Worm (Caenorhabditis elegans): ENCODE measurements around the gene F58G1.7.

ce11 chrII:12965138-12965537 is 17.1 kb upstream of the F58G1.7 start:
- TF ChIP-seq snpc-1.1 (tag; optimal IDR thresholded peaks at IDR 0.05; ENCODE audit: insufficient read depth), result no peak
- TF ChIP-seq T26A5.8 (tag; optimal IDR thresholded peaks at IDR 0.05), result no peak
- no peak for TF ChIP-seq ekl-4 (GFP tag; IDR thresholded peaks at IDR 0.05)
- no peak for TF ChIP-seq nhr-27 (tag; optimal IDR thresholded peaks at IDR 0.05)
- no peak for TF ChIP-seq lin-35 (GFP tag; optimal IDR thresholded peaks at IDR 0.05)
- TF ChIP-seq F10E7.11 (tag; optimal IDR thresholded peaks at IDR 0.05), result no peak
- no peak for TF ChIP-seq akir-1 (GFP tag; optimal IDR thresholded peaks at IDR 0.05)
- no peak for TF ChIP-seq T07F8.4 (tag; optimal IDR thresholded peaks at IDR 0.05)
- no peak for TF ChIP-seq F57C9.4 (tag; optimal IDR thresholded peaks at IDR 0.05)
- no peak for TF ChIP-seq cebp-2 (GFP tag; IDR thresholded peaks at IDR 0.05)
- no peak for TF ChIP-seq Y67H2A.10 (GFP tag; conservative IDR thresholded peaks at IDR 0.05)
- TF ChIP-seq mel-28 (tag; optimal IDR thresholded peaks at IDR 0.05; ENCODE audit: borderline replicate concordance), result no peak
- no peak for TF ChIP-seq F37B4.10 (GFP tag; IDR thresholded peaks at IDR 0.05)

All from whole organism, young adult.